Fruit fly (Drosophila melanogaster) whole organism, embryonic: ENCODE data around the gene ND-B17.

Experiments
- Aef1 ChIP-seq: fragments of 200-800 bp; sonication (Bioruptor generic); IDR thresholded peaks from 3 replicates; pipeline ENCODE4 v1.3.6; 2022; ENCODE audit warnings: missing biosample characterization, missing genetic modification characterization
- Antp ChIP-seq: fragments of 200-800 bp; sonication (Bioruptor generic); optimal IDR thresholded peaks from 3 replicates; lab custom pipeline; 2016; ENCODE audit warnings: missing biosample characterization, missing genetic modification characterization
- Atf3 ChIP-seq: fragments of 200-800 bp; sonication (Bioruptor generic); optimal IDR thresholded peaks from 3 replicates; lab custom pipeline; 2016; ENCODE audit warnings: missing biosample characterization, missing genetic modification characterization
- Atf6 ChIP-seq: fragments of 200-800 bp; sonication (Bioruptor generic); IDR thresholded peaks from 2 replicates; pipeline ENCODE4 v1.3.6; 2022; ENCODE audit warnings: missing biosample characterization, missing genetic modification characterization
- BtbVII ChIP-seq: fragments of 200-800 bp; sonication (Bioruptor generic); optimal IDR thresholded peaks from 3 replicates; lab custom pipeline; 2017; ENCODE audit warnings: missing biosample characterization, mild to moderate bottlenecking, missing genetic modification characterization
- CG10147 ChIP-seq: fragments of 200-800 bp; sonication (Bioruptor generic); optimal IDR thresholded peaks from 2 replicates; lab custom pipeline; 2019; ENCODE audit warnings: missing biosample characterization, mild to moderate bottlenecking, missing genetic modification characterization, moderate library complexity
- CG12104 ChIP-seq: fragments of 200-800 bp; sonication (Bioruptor generic); optimal IDR thresholded peaks from 3 replicates; lab custom pipeline; 2016; ENCODE audit warnings: missing biosample characterization, missing genetic modification characterization
- CG12659 ChIP-seq: fragments of 200-800 bp; sonication (Bioruptor generic); optimal IDR thresholded peaks from 3 replicates; lab custom pipeline; 2017; ENCODE audit warnings: mild to moderate bottlenecking, missing biosample characterization, missing genetic modification reagents, missing genetic modification characterization
- CG14014 ChIP-seq: fragments of 200-800 bp; sonication (Bioruptor generic); IDR thresholded peaks from 2 replicates; pipeline ENCODE4 v1.3.6; 2022; ENCODE audit warnings: missing biosample characterization, missing genetic modification characterization
- CG14050 ChIP-seq: fragments of 200-800 bp; sonication (Bioruptor generic); IDR thresholded peaks from 3 replicates; pipeline ENCODE4 v1.3.6; 2022; ENCODE audit warnings: missing biosample characterization, missing genetic modification characterization
- CG15011 ChIP-seq: fragments of 200-800 bp; sonication (Bioruptor generic); optimal IDR thresholded peaks from 3 replicates; lab custom pipeline; 2018; ENCODE audit warnings: missing biosample characterization, mild to moderate bottlenecking, missing genetic modification characterization
- CG18599 ChIP-seq: fragments of 200-800 bp; sonication (Bioruptor generic); optimal IDR thresholded peaks from 3 replicates; lab custom pipeline; 2017; ENCODE audit warnings: missing biosample characterization, missing genetic modification characterization, mild to moderate bottlenecking, moderate library complexity, missing genetic modification reagents
- CG2116 ChIP-seq: fragments of 200-800 bp; sonication (Bioruptor generic); optimal IDR thresholded peaks from 3 replicates; lab custom pipeline; 2018; ENCODE audit warnings: missing biosample characterization, mild to moderate bottlenecking, missing genetic modification characterization
- CG30020 ChIP-seq: fragments of 200-800 bp; optimal IDR thresholded peaks from 2 replicates; lab custom pipeline; 2019; ENCODE audit warnings: missing biosample characterization, mild to moderate bottlenecking, missing genetic modification characterization, moderate library complexity
- CG30431 ChIP-seq: fragments of 200-800 bp; sonication (Bioruptor generic); optimal IDR thresholded peaks from 2 replicates; lab custom pipeline; 2017; ENCODE audit warnings: missing biosample characterization, missing genetic modification characterization
- CG32772 ChIP-seq: fragments of 200-800 bp; sonication (Bioruptor generic); IDR thresholded peaks from 2 replicates; pipeline ENCODE4 v1.3.6; 2022; ENCODE audit warnings: missing biosample characterization, missing genetic modification characterization
- CG3847 ChIP-seq: fragments of 200-800 bp; sonication (Bioruptor generic); IDR thresholded peaks from 2 replicates; pipeline ENCODE4 v1.3.6; 2022; ENCODE audit warnings: missing biosample characterization, missing genetic modification characterization
- CG4360 ChIP-seq: fragments of 200-800 bp; sonication (Bioruptor generic); IDR thresholded peaks from 2 replicates; pipeline ENCODE4 v1.3.6; 2022; ENCODE audit warnings: missing biosample characterization, missing genetic modification characterization
- CG8765 ChIP-seq: fragments of 200-800 bp; sonication (Bioruptor generic); IDR thresholded peaks from 2 replicates; pipeline ENCODE4 v1.3.6; 2022; ENCODE audit warnings: missing biosample characterization, missing genetic modification characterization
- CG8924 ChIP-seq: fragments of 200-800 bp; optimal IDR thresholded peaks from 3 replicates; lab custom pipeline; 2019; ENCODE audit warnings: missing biosample characterization, mild to moderate bottlenecking, missing genetic modification characterization, moderate library complexity
- CG9727 ChIP-seq: fragments of 200-800 bp; sonication (Bioruptor generic); optimal IDR thresholded peaks from 3 replicates; lab custom pipeline; 2017; ENCODE audit warnings: missing biosample characterization, mild to moderate bottlenecking, missing genetic modification characterization
- CG9797 ChIP-seq: fragments of 200-800 bp; sonication (Bioruptor generic); optimal IDR thresholded peaks from 3 replicates; lab custom pipeline; 2018; ENCODE audit warnings: missing biosample characterization, mild to moderate bottlenecking, missing genetic modification characterization
- Eip74EF ChIP-seq, 2 experiments: fragments of 200-800 bp in 1 of 2; fragments of >200 bp in 1 of 2; sonication (Bioruptor generic) in 1 of 2; optimal IDR thresholded peaks; 2 replicates each; lab custom pipeline; 2017 to 2019; ENCODE audit warnings: missing biosample characterization in 2 of 2, missing genetic modification characterization in 2 of 2, mild to moderate bottlenecking in 1 of 2, moderate library complexity in 1 of 2
- H2.0 ChIP-seq: fragments of 200-800 bp; sonication (Bioruptor generic); IDR thresholded peaks from 2 replicates; pipeline ENCODE4 v1.3.6; 2022; ENCODE audit warnings: missing biosample characterization, missing genetic modification characterization
- HLH3B ChIP-seq: fragments of 200-800 bp; sonication (Bioruptor generic); IDR thresholded peaks from 2 replicates; pipeline ENCODE4 v1.3.6; 2022; ENCODE audit warnings: missing biosample characterization, missing genetic modification characterization
- HmgZ ChIP-seq: fragments of 200-800 bp; sonication (Bioruptor generic); optimal IDR thresholded peaks from 2 replicates; lab custom pipeline; 2018; ENCODE audit warnings: missing biosample characterization, mild to moderate bottlenecking, missing genetic modification characterization
- Hsf ChIP-seq: fragments of 200-800 bp; sonication (Bioruptor generic); optimal IDR thresholded peaks from 3 replicates; lab custom pipeline; 2016; ENCODE audit warnings: missing biosample characterization, missing genetic modification characterization
- Nf-YB ChIP-seq: fragments of 200-800 bp; sonication (Bioruptor generic); optimal IDR thresholded peaks from 3 replicates; lab custom pipeline; 2019; ENCODE audit warnings: missing biosample characterization, mild to moderate bottlenecking, missing genetic modification characterization, moderate library complexity
- Oaz ChIP-seq: fragments of 200-800 bp; sonication (Bioruptor generic); IDR thresholded peaks from 2 replicates; pipeline ENCODE4 v1.3.6; 2022; ENCODE audit warnings: missing biosample characterization, missing genetic modification characterization
- Scr ChIP-seq: fragments of 200-800 bp; sonication (Bioruptor generic); IDR thresholded peaks from 2 replicates; pipeline ENCODE4 v1.3.6; 2022; ENCODE audit warnings: missing biosample characterization, missing genetic modification characterization; ENCODE audit not compliant: partially characterized antibody
- al ChIP-seq: fragments of 200-800 bp; sonication (Bioruptor generic); IDR thresholded peaks from 2 replicates; pipeline ENCODE4 v1.3.6; 2022; ENCODE audit warnings: missing biosample characterization, missing genetic modification characterization
- bbx ChIP-seq: fragments of 200-800 bp; sonication (Bioruptor generic); IDR thresholded peaks from 2 replicates; pipeline ENCODE4 v1.3.6; 2022; ENCODE audit warnings: missing biosample characterization, missing genetic modification characterization; ENCODE audit not compliant: partially characterized antibody
- chif ChIP-seq, 2 experiments: fragments of 200-800 bp; sonication (Bioruptor generic); optimal IDR thresholded peaks; 3 replicates each; lab custom pipeline; 2016; ENCODE audit warnings: missing biosample characterization in 2 of 2, missing genetic modification characterization in 2 of 2
- chm ChIP-seq: fragments of 200-800 bp; sonication (Bioruptor generic); IDR thresholded peaks from 2 replicates; pipeline ENCODE4 v1.3.6; 2022; ENCODE audit warnings: missing biosample characterization, missing genetic modification characterization
- dmrt11E ChIP-seq: fragments of 200-800 bp; sonication (Bioruptor generic); optimal IDR thresholded peaks from 3 replicates; lab custom pipeline; 2018; ENCODE audit warnings: missing biosample characterization, mild to moderate bottlenecking, missing genetic modification characterization, moderate library complexity
- dysf ChIP-seq: fragments of 200-800 bp; sonication (Bioruptor generic); IDR thresholded peaks from 3 replicates; pipeline ENCODE4 v1.3.6; 2022; ENCODE audit warnings: missing biosample characterization, missing genetic modification characterization
- fu2 ChIP-seq: fragments of 200-800 bp; sonication (Bioruptor generic); optimal IDR thresholded peaks from 2 replicates; lab custom pipeline; 2016; ENCODE audit warnings: missing biosample characterization, missing genetic modification characterization
- gsb ChIP-seq: fragments of 200-800 bp; sonication (Bioruptor generic); IDR thresholded peaks from 2 replicates; pipeline ENCODE4 v1.3.6; 2022; ENCODE audit warnings: missing biosample characterization, missing genetic modification characterization
- hbn ChIP-seq: fragments of 200-800 bp; sonication (Bioruptor generic); IDR thresholded peaks from 2 replicates; pipeline ENCODE4 v1.3.6; 2022; ENCODE audit warnings: missing biosample characterization, missing genetic modification characterization; ENCODE audit not compliant: partially characterized antibody
- ind ChIP-seq: fragments of 200-800 bp; sonication (Bioruptor generic); optimal IDR thresholded peaks from 3 replicates; lab custom pipeline; 2016; ENCODE audit warnings: missing biosample characterization, missing genetic modification characterization
- jumu ChIP-seq: fragments of 200-800 bp; sonication (Bioruptor generic); optimal IDR thresholded peaks from 3 replicates; lab custom pipeline; 2016; ENCODE audit warnings: missing biosample characterization, missing genetic modification characterization
- knrl ChIP-seq: fragments of 200-800 bp; sonication (Bioruptor generic); IDR thresholded peaks from 3 replicates; pipeline ENCODE4 v1.3.6; 2022; ENCODE audit warnings: missing biosample characterization, missing genetic modification characterization; ENCODE audit not compliant: partially characterized antibody
- oc ChIP-seq: fragments of 200-800 bp; sonication (Bioruptor generic); optimal IDR thresholded peaks from 2 replicates; lab custom pipeline; 2018; ENCODE audit warnings: missing biosample characterization, mild to moderate bottlenecking, missing genetic modification characterization, moderate library complexity
- pb ChIP-seq: fragments of 200-800 bp; sonication (Bioruptor generic); optimal IDR thresholded peaks from 3 replicates; lab custom pipeline; 2016; ENCODE audit warnings: missing biosample characterization, missing genetic modification characterization
- ro ChIP-seq: fragments of 200-800 bp; sonication (Bioruptor generic); IDR thresholded peaks from 2 replicates; pipeline ENCODE4 v1.3.6; 2022; ENCODE audit warnings: missing biosample characterization, missing genetic modification characterization
- sisA ChIP-seq: fragments of 200-800 bp; sonication (Bioruptor generic); IDR thresholded peaks from 2 replicates; pipeline ENCODE4 v1.3.6; 2022; ENCODE audit warnings: missing biosample characterization, missing genetic modification characterization
- slbo ChIP-seq: fragments of 200-800 bp; sonication (Bioruptor generic); IDR thresholded peaks from 2 replicates; pipeline ENCODE4 v1.3.6; 2022; ENCODE audit warnings: missing biosample characterization, missing genetic modification characterization
- vnd ChIP-seq: fragments of 200-800 bp; sonication (Bioruptor generic); IDR thresholded peaks from 3 replicates; pipeline ENCODE4 v1.3.6; 2022; ENCODE audit warnings: missing biosample characterization, missing genetic modification characterization; ENCODE audit not compliant: partially characterized antibody
- zen2 ChIP-seq: fragments of 200-800 bp; sonication (Bioruptor generic); IDR thresholded peaks from 3 replicates; pipeline ENCODE4 v1.3.6; 2022; ENCODE audit warnings: missing biosample characterization, missing genetic modification characterization; ENCODE audit not compliant: partially characterized antibody

Gene ND-B17

DNA sequence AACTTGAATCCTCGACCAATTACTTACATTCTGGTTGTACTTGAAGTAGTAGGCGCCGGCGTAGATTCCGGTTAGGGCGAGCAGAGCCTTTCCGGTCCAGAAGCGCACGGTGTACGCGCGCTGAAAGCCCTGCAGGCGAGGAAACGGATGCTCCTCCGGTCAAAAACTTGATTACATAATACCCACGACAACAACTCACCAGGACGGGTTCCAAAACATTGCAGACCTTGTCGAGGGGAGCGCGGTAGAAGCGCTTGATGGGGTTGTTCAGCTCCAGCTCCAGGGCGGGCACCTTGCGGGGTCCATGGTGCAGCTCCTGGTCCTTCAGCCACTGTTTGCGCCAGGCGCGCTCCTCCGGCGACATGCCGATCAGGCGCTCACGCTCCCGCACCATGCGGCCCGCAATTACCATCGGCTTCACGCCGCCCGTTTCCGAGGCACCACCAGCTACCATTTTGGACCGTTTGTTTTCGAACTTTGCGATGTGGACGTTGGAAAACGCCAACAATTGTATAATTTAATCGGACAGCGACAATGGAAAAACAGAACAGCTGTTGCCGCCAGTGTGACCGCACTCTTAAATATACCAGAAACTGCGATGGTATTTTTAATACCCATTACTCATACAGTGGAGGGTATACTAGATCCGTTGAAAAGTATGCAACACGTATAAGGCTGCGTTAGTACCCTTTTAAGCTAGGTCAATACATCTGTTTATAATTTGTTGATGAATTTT is at the start of gene ND-B17 (continued):
- TF ChIP-seq oc (tag; lab: Kevin White, UChicago) (no peak), slbo (GFP tag; lab: Robert Waterston, UW) (peak; percentile 82), CG10147 (GFP tag; lab: Kevin White, UChicago) (no peak), CG9797 (GFP tag; lab: Kevin White, UChicago) (peak; percentile 79), Scr (GFP tag; lab: Robert Waterston, UW) (peak; percentile 31; the same call in 1 of the 2 replicates), HmgZ (peak; percentile 73), fu2 (GFP tag; lab: Kevin White, UChicago) (peak; percentile 27), CG8765 (0 out of 2 replicates have a peak, but pooled peaks have one; percentile 29), CG30020 (tag; lab: Kevin White, UChicago) (peak; percentile 17), pb (GFP tag; lab: Kevin White, UChicago) (no peak), CG4360 (GFP tag; lab: Robert Waterston, UW) (no peak), CG8924 (tag; lab: Kevin White, UChicago) (peak; percentile 42), Aef1 (peak; percentile 30; the same call in 1 of the 3 replicates), CG12104 (GFP tag; lab: Kevin White, UChicago) (no peak), H2.0 (GFP tag; lab: Robert Waterston, UW) (peak; percentile 65), Oaz (GFP tag; lab: Robert Waterston, UW) (peak; percentile 45; the same call in 1 of the 2 replicates), dmrt11E (tag; lab: Kevin White, UChicago) (peak; percentile 34), dysf (GFP tag; lab: Robert Waterston, UW) (0 out of 3 replicates have a peak, but pooled peaks have one; percentile 31), CG30431 (GFP tag; lab: Kevin White, UChicago) (no peak), sisA (GFP tag; lab: Robert Waterston, UW) (peak; percentile 52), chif (GFP tag; optimal IDR thresholded peaks at IDR 0.05; lab: Kevin White, UChicago) (peak in 1 of 2 experiments; percentile 59), chm (GFP tag; lab: Robert Waterston, UW) (peak; percentile 67), Nf-YB (no peak), Atf6 (GFP tag; lab: Robert Waterston, UW) (no peak), al (GFP tag; lab: Robert Waterston, UW) (peak; percentile 68), CG2116 (peak; percentile 64), Antp (GFP tag; lab: Kevin White, UChicago) (peak; percentile 68), CG18599 (GFP tag; lab: Kevin White, UChicago) (no peak), Atf3 (GFP tag; lab: Kevin White, UChicago) (peak; percentile 35), hbn (GFP tag; lab: Robert Waterston, UW) (peak; percentile 34; the same call in 1 of the 2 replicates), CG12659 (peak; percentile 36), CG14014 (GFP tag; lab: Robert Waterston, UW) (peak; percentile 50; the same call in 1 of the 2 replicates), jumu (GFP tag; lab: Kevin White, UChicago) (peak; percentile 22), Hsf (peak; percentile 52), zen2 (GFP tag; lab: Robert Waterston, UW) (no peak), CG14050 (GFP tag; lab: Robert Waterston, UW) (peak; percentile 22; the same call in 2 of the 3 replicates), Eip74EF (GFP tag; optimal IDR thresholded peaks at IDR 0.05; lab: Kevin White, UChicago) (no peak), CG15011 (GFP tag; lab: Kevin White, UChicago) (no peak), bbx (GFP tag; lab: Robert Waterston, UW) (peak; percentile 31; the same call in 1 of the 2 replicates), CG9727 (GFP tag; lab: Kevin White, UChicago) (no peak), gsb (GFP tag; lab: Robert Waterston, UW) (no peak), knrl (GFP tag; lab: Robert Waterston, UW) (no peak), CG3847 (GFP tag; lab: Robert Waterston, UW) (peak; percentile 57), vnd (GFP tag; lab: Robert Waterston, UW) (no peak), ro (GFP tag; lab: Robert Waterston, UW) (no peak), HLH3B (GFP tag; lab: Robert Waterston, UW) (peak; percentile 33; the same call in 1 of the 2 replicates), BtbVII (GFP tag; lab: Kevin White, UChicago) (no peak), CG32772 (GFP tag; lab: Robert Waterston, UW) (no peak), ind (GFP tag; lab: Kevin White, UChicago) (peak; percentile 5)
